Worm (Caenorhabditis elegans) whole organism, midembryonic: ENCODE data around the gene sedl-1.

Experiments
- med-1 ChIP-seq: sonication (generic microtip); optimal IDR thresholded peaks from 2 replicates; lab custom pipeline; 2017; ENCODE audit warnings: missing genetic modification characterization, mild to moderate bottlenecking, missing compliant biosample characterization, antibody characterized with exemption, missing genetic modification reagents; ENCODE audit not compliant: insufficient read depth
- ztf-29 ChIP-seq: fragments of 200-800 bp; sonication (Bioruptor generic); IDR thresholded peaks from 2 replicates; pipeline ENCODE4 v1.3.6; 2022; ENCODE audit warnings: missing genetic modification reagents, missing genetic modification characterization, missing compliant biosample characterization

DNA sequence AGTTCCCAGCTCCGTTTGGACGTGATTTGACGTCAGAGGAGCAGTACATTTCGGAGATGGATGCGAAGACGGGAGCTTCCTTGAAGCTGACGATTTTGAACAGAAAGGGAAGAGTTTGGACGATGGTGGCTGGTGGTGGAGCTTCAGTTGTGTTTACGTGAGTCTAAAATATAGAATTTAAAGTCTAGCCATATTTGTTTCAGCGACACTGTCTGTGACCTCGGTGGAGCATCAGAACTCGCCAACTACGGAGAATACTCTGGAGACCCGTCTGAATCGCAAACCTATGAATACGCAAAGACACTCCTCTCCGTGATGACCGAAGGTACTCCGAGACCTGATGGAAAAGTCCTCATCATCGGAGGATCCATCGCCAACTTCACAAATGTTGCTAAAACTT lies 40.5 kb upstream of the sedl-1 start:
- TF ChIP-seq ztf-29: no peak
- no peak for TF ChIP-seq med-1 (GFP tag; lab: Kevin White, UChicago)
